Worm (Caenorhabditis elegans) whole organism, L3 larva: ENCODE data around the gene npr-19.

ENCODE experiments used
- R02D3.7 ChIP-seq: fragments of 150-350 bp; optimal IDR thresholded peaks from 2 replicates; lab custom pipeline; 2014; ENCODE audit warnings: missing biosample characterization, missing genetic modification characterization
- ZK546.5 ChIP-seq: sonication (generic microtip); optimal IDR thresholded peaks from 2 replicates; lab custom pipeline; 2017; ENCODE audit warnings: missing biosample characterization, missing genetic modification characterization
- ceh-16 ChIP-seq: sonication (generic microtip); optimal IDR thresholded peaks from 2 replicates; lab custom pipeline; 2017; ENCODE audit warnings: missing biosample characterization, missing genetic modification characterization
- ceh-28 ChIP-seq: fragments of 150-350 bp; optimal IDR thresholded peaks from 2 replicates; lab custom pipeline; 2014; ENCODE audit warnings: missing biosample characterization, missing genetic modification reagents, missing genetic modification characterization
- ceh-82 ChIP-seq: fragments of 150-350 bp; optimal IDR thresholded peaks from 2 replicates; lab custom pipeline; 2014; ENCODE audit warnings: missing biosample characterization, missing genetic modification characterization
- daf-12 ChIP-seq: fragments of 150-350 bp; optimal IDR thresholded peaks from 2 replicates; lab custom pipeline; 2014; ENCODE audit warnings: missing biosample characterization, missing genetic modification reagents, missing genetic modification characterization
- egl-27 ChIP-seq: sonication (generic microtip); optimal IDR thresholded peaks from 4 replicates; lab custom pipeline; 2017; ENCODE audit warnings: missing biosample characterization, missing genetic modification reagents, missing genetic modification characterization
- elt-1 ChIP-seq: fragments of 150-350 bp; optimal IDR thresholded peaks from 2 replicates; lab custom pipeline; 2014; ENCODE audit warnings: missing biosample characterization, missing genetic modification characterization
- elt-2 ChIP-seq: sonication (generic microtip); optimal IDR thresholded peaks from 2 replicates; lab custom pipeline; 2016; ENCODE audit warnings: missing genetic modification reagents, mild to moderate bottlenecking, missing genetic modification characterization, missing compliant biosample characterization
- eor-1 ChIP-seq, 2 experiments: fragments of 150-350 bp; optimal IDR thresholded peaks; 2 replicates each; lab custom pipeline; 2014 to 2018; ENCODE audit warnings: missing biosample characterization in 2 of 2, missing genetic modification characterization in 2 of 2
- fkh-10 ChIP-seq: sonication (generic microtip); optimal IDR thresholded peaks from 2 replicates; lab custom pipeline; 2017; ENCODE audit warnings: missing biosample characterization, missing genetic modification reagents, missing genetic modification characterization
- fkh-2 ChIP-seq: fragments of 150-350 bp; optimal IDR thresholded peaks from 2 replicates; lab custom pipeline; 2014; ENCODE audit warnings: missing biosample characterization, missing genetic modification reagents, missing genetic modification characterization
- fos-1 ChIP-seq: fragments of 150-350 bp; optimal IDR thresholded peaks from 2 replicates; lab custom pipeline; 2014; ENCODE audit warnings: missing biosample characterization, missing genetic modification characterization
- hmg-11 ChIP-seq: sonication (generic microtip); optimal IDR thresholded peaks from 2 replicates; lab custom pipeline; 2016; ENCODE audit warnings: missing genetic modification characterization, missing compliant biosample characterization
- lin-39 ChIP-seq: fragments of 150-350 bp; optimal IDR thresholded peaks from 2 replicates; lab custom pipeline; 2018; ENCODE audit warnings: missing biosample characterization, missing genetic modification reagents, missing genetic modification characterization
- lsy-12 ChIP-seq: sonication (generic microtip); optimal IDR thresholded peaks from 2 replicates; lab custom pipeline; 2016; ENCODE audit warnings: mild to moderate bottlenecking, missing genetic modification characterization, missing compliant biosample characterization
- mdl-1 ChIP-seq: fragments of 150-350 bp; optimal IDR thresholded peaks from 2 replicates; lab custom pipeline; 2014; ENCODE audit warnings: missing biosample characterization, missing genetic modification characterization
- mml-1 ChIP-seq: fragments of 150-350 bp; sonication (generic microtip); optimal IDR thresholded peaks from 3 replicates; lab custom pipeline; 2014; ENCODE audit warnings: missing biosample characterization, missing genetic modification characterization
- nfya-1 ChIP-seq: sonication (generic microtip); optimal IDR thresholded peaks from 2 replicates; lab custom pipeline; 2017; ENCODE audit warnings: missing genetic modification characterization, mild to moderate bottlenecking, missing compliant biosample characterization, antibody characterized with exemption, moderate library complexity; ENCODE audit not compliant: insufficient read depth
- nhr-11 ChIP-seq: fragments of 150-350 bp; optimal IDR thresholded peaks from 2 replicates; lab custom pipeline; 2014; ENCODE audit warnings: missing biosample characterization, missing genetic modification characterization
- nhr-12 ChIP-seq: fragments of 150-350 bp; optimal IDR thresholded peaks from 2 replicates; lab custom pipeline; 2014; ENCODE audit warnings: missing biosample characterization, missing genetic modification characterization
- nhr-23 ChIP-seq: fragments of 150-350 bp; optimal IDR thresholded peaks from 2 replicates; lab custom pipeline; 2014; ENCODE audit warnings: missing biosample characterization, missing genetic modification reagents, missing genetic modification characterization
- nhr-237 ChIP-seq: fragments of 150-350 bp; optimal IDR thresholded peaks from 2 replicates; lab custom pipeline; 2014; ENCODE audit warnings: missing biosample characterization, missing genetic modification characterization
- nhr-28 ChIP-seq: fragments of 150-350 bp; optimal IDR thresholded peaks from 2 replicates; lab custom pipeline; 2014; ENCODE audit warnings: missing biosample characterization, missing genetic modification characterization
- nhr-76 ChIP-seq: fragments of 150-350 bp; sonication (generic microtip); optimal IDR thresholded peaks from 5 replicates; lab custom pipeline; 2014; ENCODE audit warnings: missing biosample characterization, missing genetic modification characterization
- pha-4 ChIP-seq: fragments of 150-350 bp; optimal IDR thresholded peaks from 2 replicates; lab custom pipeline; 2014; ENCODE audit warnings: missing biosample characterization, missing genetic modification reagents, missing genetic modification characterization
- pqm-1 ChIP-seq: fragments of 150-350 bp; optimal IDR thresholded peaks from 2 replicates; lab custom pipeline; 2017; ENCODE audit warnings: missing biosample characterization, missing genetic modification characterization, inconsistent platforms
- sea-2 ChIP-seq: fragments of 150-350 bp; sonication (generic microtip); optimal IDR thresholded peaks from 4 replicates; lab custom pipeline; 2014; ENCODE audit warnings: missing biosample characterization, missing genetic modification reagents, missing genetic modification characterization
- skn-1 ChIP-seq: fragments of 150-350 bp; optimal IDR thresholded peaks from 2 replicates; lab custom pipeline; 2014; ENCODE audit warnings: missing biosample characterization, missing genetic modification characterization
- unc-39 ChIP-seq: sonication (generic microtip); optimal IDR thresholded peaks from 4 replicates; lab custom pipeline; 2017; ENCODE audit warnings: missing biosample characterization, missing genetic modification characterization
- unc-62 ChIP-seq: fragments of 150-350 bp; sonication (generic microtip); optimal IDR thresholded peaks from 4 replicates; lab custom pipeline; 2014; ENCODE audit warnings: missing biosample characterization, missing genetic modification reagents, missing genetic modification characterization
- ztf-11 ChIP-seq: fragments of 150-350 bp; optimal IDR thresholded peaks from 2 replicates; lab custom pipeline; 2014; ENCODE audit warnings: missing biosample characterization, missing genetic modification characterization

The npr-19 gene

DNA sequence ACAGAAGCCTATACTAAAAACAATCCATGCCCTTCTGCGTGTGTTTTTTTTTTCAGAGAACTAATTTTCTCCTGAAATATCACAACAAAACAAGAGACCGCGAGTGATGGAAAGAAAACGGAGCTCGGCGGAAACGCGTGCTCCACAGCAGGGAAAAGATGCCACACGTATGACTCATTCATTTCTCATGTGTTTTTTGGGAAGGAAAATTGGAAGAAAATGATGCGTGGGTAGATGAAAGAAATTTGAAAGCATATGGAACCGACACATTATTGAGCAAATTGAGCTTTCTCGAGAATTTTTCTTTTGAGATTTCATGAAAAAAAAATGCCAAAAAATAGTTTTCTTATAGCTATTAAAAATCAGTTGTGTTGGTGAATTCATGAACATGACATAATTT lies 9.2 kb downstream of the npr-19 start:
- TF ChIP-seq nfya-1 (tag; lab: Kevin White, UChicago) = peak; percentile 5
- no peak for TF ChIP-seq eor-1 (tag; optimal IDR thresholded peaks at IDR 0.05; lab: Kevin White, UChicago)

DNA sequence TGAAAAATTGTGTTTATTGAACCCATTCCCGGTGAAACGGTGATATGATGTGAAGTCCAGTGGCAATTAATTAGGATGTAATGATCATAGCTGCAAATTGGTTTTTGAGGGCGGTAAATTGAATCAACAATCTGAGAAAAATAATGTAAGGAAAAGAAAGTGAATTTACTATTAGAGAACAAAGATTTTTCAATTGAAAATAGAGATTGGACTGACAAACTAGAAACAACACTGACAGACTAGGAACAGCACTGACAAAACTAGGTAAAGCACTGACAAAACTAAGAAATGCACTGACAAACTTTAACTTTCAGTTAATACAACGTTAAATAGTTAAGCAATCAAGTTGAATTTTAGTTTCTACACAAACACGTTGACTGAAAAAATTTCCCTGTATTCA lies 9.6 kb downstream of the npr-19 start, which contains the start of gene sli-1:
Gene sli-1 (minus strand): TSS at position 101 of the 400 bp plus-strand sequence.
- TF ChIP-seq egl-27 (tag; lab: Kevin White, UChicago) (no peak), mml-1 (tag; lab: Kevin White, UChicago) (no peak), nhr-28 (no peak), elt-1 (tag; lab: Kevin White, UChicago) (no peak), hmg-11 (tag; lab: Kevin White, UChicago) (no peak), fos-1 (tag; lab: Kevin White, UChicago) (no peak), unc-39 (tag; lab: Kevin White, UChicago) (no peak), ztf-11 (tag; lab: Kevin White, UChicago) (no peak), daf-12 (tag; lab: Kevin White, UChicago) (no peak), fkh-10 (no peak), nhr-76 (tag; lab: Kevin White, UChicago) (no peak), ceh-82 (tag; lab: Kevin White, UChicago) (no peak), lsy-12 (tag; lab: Kevin White, UChicago) (no peak), nhr-11 (tag; lab: Kevin White, UChicago) (no peak), unc-62 (GFP tag; lab: Kevin White, UChicago) (no peak), mdl-1 (tag; lab: Kevin White, UChicago) (no peak)
- TF ChIP-seq, all 47 proteins: peak for 0

DNA sequence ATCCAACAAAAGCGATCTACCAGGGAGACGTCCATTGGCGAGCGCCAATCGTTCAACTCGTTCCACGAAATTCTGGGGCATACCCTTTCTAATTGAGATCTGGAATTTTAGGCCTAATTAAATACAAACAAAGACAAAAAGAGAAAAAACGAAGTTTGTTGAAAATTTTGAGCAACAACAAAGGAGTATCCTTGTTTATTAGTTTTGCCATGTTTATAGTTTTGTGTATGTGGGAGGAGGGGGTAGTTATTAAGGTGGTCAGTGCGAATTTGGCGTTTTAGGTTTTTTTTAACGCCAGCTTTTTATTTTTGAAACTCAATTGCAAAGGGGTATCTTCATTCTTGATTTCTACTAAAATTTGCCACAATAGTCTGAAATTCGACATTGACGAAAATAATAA lies 21.1 kb downstream of the npr-19 start, which contains the start of gene irk-2:
Gene irk-2 (minus strand): TSS at position 101 of the 400 bp plus-strand sequence.
- TF ChIP-seq elt-2 (tag; lab: Kevin White, UChicago) (no peak), ceh-28 (tag; lab: Kevin White, UChicago) (no peak), nhr-12 (tag; lab: Kevin White, UChicago) (no peak), fkh-2 (tag; lab: Kevin White, UChicago) (no peak), nhr-11 (tag; lab: Kevin White, UChicago) (no peak)

DNA sequence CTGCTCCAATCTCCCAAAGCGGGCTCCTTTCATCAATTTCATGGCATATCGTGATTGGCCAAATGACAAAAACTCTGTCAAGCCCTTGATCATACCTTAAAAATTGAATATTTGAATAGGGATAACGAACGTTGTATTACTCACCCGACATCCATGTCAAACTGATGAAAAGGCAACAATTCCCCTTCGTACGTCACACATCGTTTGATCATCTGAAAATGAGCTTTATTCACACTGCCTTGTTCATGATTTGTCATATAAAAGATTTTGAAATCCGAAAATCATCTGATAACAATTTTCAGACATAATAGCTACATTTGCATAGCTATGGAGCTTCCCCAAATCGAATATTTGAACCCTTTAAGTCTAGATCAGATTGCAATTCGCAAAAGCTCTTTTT lies 29.0 kb downstream of the npr-19 start, which contains the start of gene M02A10.1:
Gene M02A10.1 (plus strand): TSS at position 301 of the 400 bp plus-strand sequence.
- no peak for TF ChIP-seq ceh-28 (tag; lab: Kevin White, UChicago)
- TF ChIP-seq nhr-237 (tag; lab: Kevin White, UChicago) = no peak
- no peak for TF ChIP-seq daf-12 (tag; lab: Kevin White, UChicago)

DNA sequence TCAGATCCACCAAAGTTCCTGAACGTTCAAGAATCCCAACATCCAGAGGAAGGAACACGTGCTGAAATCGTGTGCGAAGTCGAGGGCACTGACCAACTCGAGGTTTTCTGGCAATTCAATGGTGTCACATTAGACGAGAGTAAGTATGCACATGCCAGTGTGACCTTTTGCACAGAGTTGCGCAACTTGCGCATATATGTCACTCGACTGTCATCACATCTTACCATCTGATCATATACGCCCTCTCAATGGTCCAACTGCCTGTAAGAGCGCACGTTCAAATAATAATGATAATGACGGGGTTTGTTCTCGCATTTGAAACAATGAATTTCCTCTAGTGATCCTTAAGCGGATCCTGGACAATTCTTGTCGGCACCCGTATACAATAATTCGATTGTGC lies 39.2 kb downstream of the npr-19 start:
- TF ChIP-seq fos-1 (tag; lab: Kevin White, UChicago) = no peak
- TF ChIP-seq mml-1 (tag; lab: Kevin White, UChicago) = no peak
- no peak for TF ChIP-seq pqm-1
- no peak for TF ChIP-seq skn-1 (tag; lab: Kevin White, UChicago)
- TF ChIP-seq nhr-76 (tag; lab: Kevin White, UChicago) = no peak
- TF ChIP-seq nhr-237 (tag; lab: Kevin White, UChicago) = no peak
- no peak for TF ChIP-seq daf-12 (tag; lab: Kevin White, UChicago)
- TF ChIP-seq nhr-23 (tag; lab: Kevin White, UChicago) = no peak
- no peak for TF ChIP-seq R02D3.7 (tag; lab: Kevin White, UChicago)
- no peak for TF ChIP-seq egl-27 (tag; lab: Kevin White, UChicago)
- no peak for TF ChIP-seq pha-4 (tag; lab: Kevin White, UChicago)
- no peak for TF ChIP-seq eor-1 (tag; optimal IDR thresholded peaks at IDR 0.05; lab: Kevin White, UChicago)
- no peak for TF ChIP-seq fkh-10
- no peak for TF ChIP-seq ceh-16

DNA sequence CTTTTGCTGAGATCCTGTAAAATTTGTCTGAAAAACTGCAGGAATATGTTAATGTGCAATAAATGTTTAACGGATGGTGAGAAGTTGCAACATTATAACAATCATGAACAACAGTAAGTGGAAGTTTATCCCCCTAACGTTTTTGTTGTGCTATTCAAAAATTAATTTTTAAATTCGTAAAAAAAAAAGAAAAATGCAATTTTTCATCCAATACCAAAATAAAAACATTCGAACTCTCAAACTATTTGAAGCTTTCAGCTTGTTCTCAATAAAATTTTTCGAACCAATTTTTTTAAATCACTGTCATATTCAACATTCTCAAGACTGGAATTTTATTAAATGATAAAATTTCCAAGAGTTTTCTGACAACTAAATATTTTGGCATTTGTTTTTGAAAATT lies 43.9 kb downstream of the npr-19 start, which contains the start of gene ncam-1:
Gene ncam-1 (plus strand): TSS at position 301 of the 400 bp plus-strand sequence.
- no peak for TF ChIP-seq lin-39 (tag; lab: Kevin White, UChicago)
- TF ChIP-seq nfya-1 (tag; lab: Kevin White, UChicago) = no peak
- no peak for TF ChIP-seq nhr-76 (tag; lab: Kevin White, UChicago)
- no peak for TF ChIP-seq daf-12 (tag; lab: Kevin White, UChicago)
- TF ChIP-seq sea-2 = no peak
- TF ChIP-seq nhr-23 (tag; lab: Kevin White, UChicago) = no peak
- no peak for TF ChIP-seq hmg-11 (tag; lab: Kevin White, UChicago)
- TF ChIP-seq ZK546.5 = no peak
- no peak for TF ChIP-seq mml-1 (tag; lab: Kevin White, UChicago)
- TF ChIP-seq ceh-82 (tag; lab: Kevin White, UChicago) = no peak
- no peak for TF ChIP-seq nhr-12 (tag; lab: Kevin White, UChicago)
- TF ChIP-seq ceh-28 (tag; lab: Kevin White, UChicago) = no peak
- TF ChIP-seq mdl-1 (tag; lab: Kevin White, UChicago) = no peak
